Worm (Caenorhabditis elegans) whole organism, L2 larva: ENCODE measurements around the gene vps-54.

Experiments
- R02D3.7 ChIP-seq: fragments of 150-350 bp; optimal IDR thresholded peaks from 2 replicates; lab custom pipeline; 2014; ENCODE audit warnings: missing biosample characterization, missing genetic modification characterization
- alr-1 ChIP-seq: fragments of 150-350 bp; optimal IDR thresholded peaks from 2 replicates; lab custom pipeline; 2014; ENCODE audit warnings: missing biosample characterization, missing genetic modification characterization
- lsy-2 ChIP-seq, 2 experiments: fragments of 150-350 bp in 1 of 2; sonication (generic microtip) in 1 of 2; optimal IDR thresholded peaks; 2 replicates each; lab custom pipeline; 2014 to 2017; ENCODE audit warnings: missing biosample characterization in 2 of 2, missing genetic modification characterization in 2 of 2
- nhr-10 ChIP-seq: sonication (generic microtip); optimal IDR thresholded peaks from 2 replicates; lab custom pipeline; 2017; ENCODE audit warnings: missing biosample characterization, missing genetic modification characterization
- nhr-129 ChIP-seq: fragments of 150-350 bp; optimal IDR thresholded peaks from 2 replicates; lab custom pipeline; 2014; ENCODE audit warnings: missing biosample characterization, missing genetic modification characterization
- sem-4 ChIP-seq: fragments of 150-350 bp; optimal IDR thresholded peaks from 2 replicates; lab custom pipeline; 2014; ENCODE audit warnings: missing biosample characterization, missing genetic modification reagents, missing genetic modification characterization
- skn-1 ChIP-seq: sonication (generic microtip); optimal IDR thresholded peaks from 2 replicates; lab custom pipeline; 2017; ENCODE audit warnings: missing biosample characterization, missing genetic modification characterization
- ztf-11 ChIP-seq: sonication (generic microtip); optimal IDR thresholded peaks from 2 replicates; lab custom pipeline; 2017; ENCODE audit warnings: missing biosample characterization, missing genetic modification characterization

Gene vps-54

DNA sequence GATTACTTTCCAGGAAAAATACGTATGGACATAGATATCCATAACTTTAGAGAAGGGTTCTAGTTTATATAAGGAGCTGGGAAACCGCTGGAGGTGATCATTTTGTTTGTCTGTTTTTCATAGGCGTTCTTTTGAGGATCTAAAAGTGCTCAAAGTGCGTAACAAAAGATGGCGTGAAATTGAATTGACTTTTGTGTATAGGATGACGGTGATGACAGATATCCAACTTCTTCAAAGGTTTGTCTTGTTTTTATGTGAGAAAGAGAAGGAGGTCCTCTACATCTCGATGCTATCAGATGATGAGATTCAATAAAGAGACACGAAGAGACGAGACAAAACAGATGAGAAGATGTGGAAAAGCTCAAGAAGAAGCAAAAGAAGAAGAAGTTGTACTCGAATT is 59.5 kb downstream of the vps-54 start:
- TF ChIP-seq nhr-129 (tag; lab: Kevin White, UChicago) (no peak), skn-1 (tag; lab: Kevin White, UChicago) (no peak), R02D3.7 (tag; lab: Kevin White, UChicago) (no peak), ztf-11 (tag; lab: Kevin White, UChicago) (no peak), nhr-10 (tag; lab: Kevin White, UChicago) (no peak), alr-1 (tag; lab: Kevin White, UChicago) (no peak), sem-4 (tag; lab: Kevin White, UChicago) (no peak), lsy-2 (tag; optimal IDR thresholded peaks at IDR 0.05; lab: Kevin White, UChicago) (no peak)
